Fruit fly (Drosophila melanogaster) whole organism, pupa: ENCODE data around the gene CG42717.

Experiments
- CG10348 ChIP-seq: fragments of 200-800 bp; sonication (Bioruptor generic); IDR thresholded peaks from 2 replicates; pipeline ENCODE4 v1.3.6; 2022; ENCODE audit warnings: missing biosample characterization, missing genetic modification characterization
- CG12605 ChIP-seq: fragments of 200-800 bp; sonication (Bioruptor generic); IDR thresholded peaks from 2 replicates; pipeline ENCODE4 v1.3.6; 2022; ENCODE audit warnings: missing biosample characterization, missing genetic modification characterization
- CG13204 ChIP-seq: fragments of 200-800 bp; sonication (Bioruptor generic); optimal IDR thresholded peaks from 2 replicates; lab custom pipeline; 2018; ENCODE audit warnings: missing biosample characterization, mild to moderate bottlenecking, missing genetic modification characterization, moderate library complexity
- CG14655 ChIP-seq: fragments of 200-800 bp; sonication (Bioruptor generic); optimal IDR thresholded peaks from 3 replicates; lab custom pipeline; 2017; ENCODE audit warnings: mild to moderate bottlenecking, missing biosample characterization, missing genetic modification reagents, missing genetic modification characterization
- CG15710 ChIP-seq: fragments of 200-800 bp; sonication (Bioruptor generic); optimal IDR thresholded peaks from 2 replicates; lab custom pipeline; 2018; ENCODE audit warnings: missing biosample characterization, mild to moderate bottlenecking, missing genetic modification characterization, moderate library complexity
- CG17806 ChIP-seq: fragments of 200-800 bp; sonication (Bioruptor generic); optimal IDR thresholded peaks from 2 replicates; lab custom pipeline; 2018; ENCODE audit warnings: missing biosample characterization, mild to moderate bottlenecking, missing genetic modification characterization, moderate library complexity
- CG32121 ChIP-seq: fragments of 200-800 bp; sonication (Bioruptor generic); IDR thresholded peaks from 2 replicates; pipeline ENCODE4 v1.3.6; 2022; ENCODE audit warnings: missing biosample characterization, missing genetic modification characterization
- CG34367 ChIP-seq: fragments of 200-800 bp; sonication (Bioruptor generic); optimal IDR thresholded peaks from 2 replicates; lab custom pipeline; 2018; ENCODE audit warnings: missing biosample characterization, mild to moderate bottlenecking, missing genetic modification characterization
- CG4496 ChIP-seq: fragments of 200-800 bp; sonication (Bioruptor generic); IDR thresholded peaks from 3 replicates; pipeline ENCODE4 v1.3.6; 2022; ENCODE audit warnings: missing biosample characterization, missing genetic modification characterization
- CG8159 ChIP-seq: fragments of 200-800 bp; sonication (Bioruptor generic); optimal IDR thresholded peaks from 3 replicates; lab custom pipeline; 2018; ENCODE audit warnings: missing biosample characterization, mild to moderate bottlenecking, missing genetic modification characterization, moderate library complexity
- CG8301 ChIP-seq: fragments of 200-800 bp; sonication (Bioruptor generic); optimal IDR thresholded peaks from 2 replicates; lab custom pipeline; 2018; ENCODE audit warnings: missing biosample characterization, mild to moderate bottlenecking, missing genetic modification characterization
- CG9948 ChIP-seq: fragments of 200-800 bp; sonication (Bioruptor generic); optimal IDR thresholded peaks from 2 replicates; lab custom pipeline; 2018; ENCODE audit warnings: missing biosample characterization, mild to moderate bottlenecking, missing genetic modification characterization, moderate library complexity
- D1 ChIP-seq: fragments of 200-800 bp; sonication (Bioruptor generic); optimal IDR thresholded peaks from 2 replicates; lab custom pipeline; 2018; ENCODE audit warnings: missing biosample characterization, mild to moderate bottlenecking, missing genetic modification characterization, moderate library complexity
- EcR ChIP-seq: fragments of 200-800 bp; sonication (Bioruptor generic); optimal IDR thresholded peaks from 3 replicates; lab custom pipeline; 2019; ENCODE audit warnings: missing biosample characterization, missing genetic modification characterization, mild to moderate bottlenecking, moderate library complexity, missing genetic modification reagents
- Ets98B ChIP-seq: fragments of 200-800 bp; sonication (Bioruptor generic); IDR thresholded peaks from 2 replicates; pipeline ENCODE4 v1.3.6; 2022; ENCODE audit warnings: missing biosample characterization, missing genetic modification characterization
- Pif1A ChIP-seq: fragments of 200-800 bp; sonication (Bioruptor generic); optimal IDR thresholded peaks from 3 replicates; lab custom pipeline; 2016; ENCODE audit warnings: missing biosample characterization, missing genetic modification characterization
- Pif1B ChIP-seq: fragments of 200-800 bp; sonication (Bioruptor generic); optimal IDR thresholded peaks from 3 replicates; lab custom pipeline; 2016; ENCODE audit warnings: missing biosample characterization, missing genetic modification characterization
- Snoo ChIP-seq: fragments of 200-800 bp; sonication (Bioruptor generic); optimal IDR thresholded peaks from 3 replicates; lab custom pipeline; 2017; ENCODE audit warnings: missing biosample characterization, mild to moderate bottlenecking, missing genetic modification characterization, inconsistent platforms
- fd96Ca ChIP-seq: fragments of 200-800 bp; sonication (Bioruptor generic); IDR thresholded peaks from 3 replicates; pipeline ENCODE4 v1.3.6; 2022; ENCODE audit warnings: missing biosample characterization, missing genetic modification characterization
- gl ChIP-seq: fragments of 200-800 bp; sonication (Bioruptor generic); optimal IDR thresholded peaks from 2 replicates; lab custom pipeline; 2018; ENCODE audit warnings: missing biosample characterization, mild to moderate bottlenecking, missing genetic modification characterization
- rn ChIP-seq: fragments of 200-800 bp; sonication (Bioruptor generic); IDR thresholded peaks from 2 replicates; pipeline ENCODE4 v1.3.6; 2022; ENCODE audit warnings: missing biosample characterization, missing genetic modification characterization

CG42717 gene

DNA sequence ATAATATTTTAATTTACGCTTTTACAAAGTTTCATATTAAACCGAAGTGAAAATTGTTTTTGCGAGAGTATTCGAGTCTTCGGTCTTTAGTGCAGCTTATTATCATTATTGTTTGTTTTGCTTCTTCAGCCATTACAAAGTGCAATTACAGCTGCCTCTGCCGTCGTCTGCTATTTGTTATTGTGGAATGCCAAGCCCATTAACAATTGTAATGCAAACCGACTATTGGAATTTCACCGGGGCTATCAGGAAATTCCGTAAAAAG is 9.0 kb upstream of the CG42717 start:
- peak; percentile 47 for TF ChIP-seq CG8159 (tag; lab: Kevin White, UChicago)
- TF ChIP-seq CG9948 (tag; lab: Kevin White, UChicago): peak; percentile 8
- no peak for TF ChIP-seq CG32121
- TF ChIP-seq CG8301 (tag; lab: Kevin White, UChicago): no peak
- no peak for TF ChIP-seq CG15710 (tag; lab: Kevin White, UChicago)
- no peak for TF ChIP-seq fd96Ca (GFP tag; lab: Robert Waterston, UW)
- TF ChIP-seq D1 (tag; lab: Kevin White, UChicago): peak; percentile 36
- no peak for TF ChIP-seq gl (tag; lab: Kevin White, UChicago)

DNA sequence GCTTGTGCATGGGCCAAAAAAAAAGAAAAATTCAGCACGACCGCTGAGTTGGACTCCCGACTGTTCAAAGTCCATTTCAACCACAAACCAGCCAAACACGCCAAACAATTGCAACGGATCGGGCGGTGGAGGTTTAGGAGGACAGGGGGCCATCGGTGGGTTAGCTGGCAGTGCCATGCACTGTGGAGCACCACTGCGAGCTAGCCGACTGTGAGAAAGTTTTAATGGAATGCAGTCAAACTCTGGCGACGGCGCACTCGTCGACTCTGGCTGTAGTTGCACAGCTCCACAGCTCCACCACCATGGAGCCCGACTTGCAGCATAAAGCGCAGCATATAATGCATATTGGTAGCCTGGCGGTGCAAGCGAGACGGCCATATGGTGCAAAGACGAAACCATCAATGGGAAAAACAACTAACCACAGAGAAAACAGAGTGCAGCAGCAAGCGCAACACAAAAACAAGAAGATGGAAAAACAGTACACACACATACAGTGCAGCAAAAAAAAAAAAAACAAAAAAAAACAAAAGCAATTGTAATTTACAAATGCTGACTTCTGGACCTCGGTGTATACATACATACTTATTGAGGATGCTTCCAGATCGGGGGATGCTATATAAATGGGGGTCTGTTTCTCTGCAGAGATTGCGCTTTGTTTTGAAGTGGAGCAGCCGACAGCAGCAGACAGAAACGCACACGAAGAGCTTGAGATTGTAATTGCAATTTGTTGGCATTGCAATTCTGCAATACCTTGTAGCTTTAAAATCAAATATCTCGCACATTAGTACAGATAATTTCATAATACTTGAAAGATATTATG is 8.5 kb upstream of the CG42717 start:
- TF ChIP-seq gl (tag; lab: Kevin White, UChicago) (peak; percentile 91), D1 (tag; lab: Kevin White, UChicago) (no peak), EcR (GFP tag; lab: Kevin White, UChicago) (peak; percentile 65), Pif1A (GFP tag; lab: Kevin White, UChicago) (peak; percentile 46), CG34367 (peak; percentile 29), rn (GFP tag; lab: Robert Waterston, UW) (no peak), CG4496 (GFP tag; lab: Robert Waterston, UW) (peak; percentile 79), fd96Ca (GFP tag; lab: Robert Waterston, UW) (peak; percentile 80), CG14655 (GFP tag; lab: Kevin White, UChicago) (peak; percentile 74), CG17806 (peak; percentile 22), CG12605 (GFP tag; lab: Robert Waterston, UW) (peak; percentile 54; the same call in 1 of the 2 replicates), Ets98B (GFP tag; lab: Robert Waterston, UW) (peak; percentile 80), CG10348 (no peak), CG9948 (tag; lab: Kevin White, UChicago) (no peak), CG15710 (tag; lab: Kevin White, UChicago) (peak; percentile 47), CG8159 (tag; lab: Kevin White, UChicago) (peak; percentile 29), Snoo (tag; lab: Kevin White, UChicago) (peak; percentile 33), CG32121 (peak; percentile 66), CG13204 (peak; percentile 83), CG8301 (tag; lab: Kevin White, UChicago) (peak; percentile 57), Pif1B (peak; percentile 56)
- TF ChIP-seq, all 21 proteins: peak for 17

DNA sequence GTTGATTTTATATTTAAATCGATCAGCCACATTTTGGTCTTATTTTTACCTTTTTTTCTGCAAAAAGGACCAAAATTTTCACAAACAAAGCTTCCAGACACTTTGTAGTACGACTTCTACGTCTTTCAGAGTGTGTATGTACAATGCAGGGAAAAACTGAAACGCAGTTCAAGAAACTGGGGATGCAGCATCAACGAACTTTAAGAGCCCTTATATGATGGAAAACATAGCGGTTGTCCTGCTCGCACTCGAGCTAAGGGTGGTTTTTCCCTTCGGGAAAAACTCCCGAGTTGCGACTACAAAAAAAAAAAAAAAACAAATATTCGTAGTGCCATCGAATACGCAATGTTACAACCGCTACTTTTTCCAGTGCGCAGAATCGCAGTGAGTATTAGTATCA is 7.4 kb upstream of the CG42717 start:
- TF ChIP-seq D1 (tag; lab: Kevin White, UChicago): no peak
- 0 out of 2 replicates have a peak, but pooled peaks have one; percentile 9 for TF ChIP-seq CG12605 (GFP tag; lab: Robert Waterston, UW)
- no peak for TF ChIP-seq CG14655 (GFP tag; lab: Kevin White, UChicago)
- no peak for TF ChIP-seq CG17806
- peak; percentile 32 for TF ChIP-seq EcR (GFP tag; lab: Kevin White, UChicago)
- TF ChIP-seq Pif1A (GFP tag; lab: Kevin White, UChicago): no peak
- TF ChIP-seq CG8159 (tag; lab: Kevin White, UChicago): no peak
- TF ChIP-seq CG8301 (tag; lab: Kevin White, UChicago): no peak
- TF ChIP-seq rn (GFP tag; lab: Robert Waterston, UW): no peak
- no peak for TF ChIP-seq CG15710 (tag; lab: Kevin White, UChicago)
- TF ChIP-seq CG10348: no peak
- no peak for TF ChIP-seq Snoo (tag; lab: Kevin White, UChicago)
- no peak for TF ChIP-seq fd96Ca (GFP tag; lab: Robert Waterston, UW)
- TF ChIP-seq Pif1B: no peak
- TF ChIP-seq Ets98B (GFP tag; lab: Robert Waterston, UW): no peak
- no peak for TF ChIP-seq CG34367
- 0 out of 3 replicates have a peak, but pooled peaks have one; percentile 13 for TF ChIP-seq CG4496 (GFP tag; lab: Robert Waterston, UW)
- TF ChIP-seq CG9948 (tag; lab: Kevin White, UChicago): no peak

DNA sequence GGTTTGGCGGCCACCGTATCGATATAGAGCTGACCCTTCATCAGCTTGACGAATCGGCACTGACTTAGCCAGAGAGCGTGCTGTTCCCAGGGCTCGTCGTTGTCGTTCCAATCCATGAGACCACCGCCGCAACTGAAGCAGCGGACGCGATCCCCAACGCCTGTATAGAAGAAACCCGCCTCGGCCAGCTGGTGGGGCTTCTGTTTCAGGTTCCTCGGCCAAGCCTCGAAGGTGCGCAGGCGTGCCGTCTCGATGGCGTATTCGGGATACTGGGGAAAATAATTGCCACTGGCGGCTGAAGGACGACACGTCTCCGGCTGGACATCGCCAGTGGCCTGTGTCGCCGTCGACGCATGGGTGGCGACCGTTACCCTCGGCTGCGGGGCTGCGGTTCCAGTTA is 6.1 kb upstream of the CG42717 start:
- TF ChIP-seq EcR (GFP tag; lab: Kevin White, UChicago): no peak
- TF ChIP-seq Ets98B (GFP tag; lab: Robert Waterston, UW): no peak
- TF ChIP-seq rn (GFP tag; lab: Robert Waterston, UW): no peak

DNA sequence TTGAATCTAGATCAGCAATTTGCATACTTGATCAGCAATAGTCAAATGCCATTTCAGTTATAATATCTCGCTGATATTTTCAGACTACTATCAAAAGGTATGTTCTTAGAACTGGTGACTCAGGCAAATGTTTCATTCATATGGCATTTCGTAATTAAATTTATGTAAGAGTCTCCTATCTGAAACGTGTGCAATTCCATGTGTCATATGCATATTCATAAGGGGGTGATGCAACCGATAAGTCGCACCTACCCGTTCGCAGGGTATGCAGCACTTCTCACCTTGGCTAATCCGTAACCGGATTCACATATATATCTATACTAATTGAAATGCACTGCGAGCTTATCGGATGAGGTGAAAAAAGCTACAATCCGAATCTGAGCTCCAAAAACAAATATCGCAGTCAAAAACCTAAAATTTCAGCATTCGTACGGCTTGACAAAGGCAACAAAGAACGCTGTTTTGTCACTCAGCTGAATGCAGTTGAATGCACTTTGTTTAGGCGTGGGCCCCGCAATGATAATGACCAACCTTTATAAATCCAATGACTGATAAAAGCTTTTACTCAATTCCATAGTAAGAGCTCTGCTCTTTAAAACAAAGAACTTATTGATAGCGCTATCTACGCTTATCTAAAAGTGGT is 4.8 kb upstream of the CG42717 start:
- TF ChIP-seq CG12605 (GFP tag; lab: Robert Waterston, UW): peak; percentile 59
- peak; percentile 4 for TF ChIP-seq Pif1B
- peak; percentile 60 for TF ChIP-seq CG32121
- TF ChIP-seq gl (tag; lab: Kevin White, UChicago): peak; percentile 15
- peak; percentile 72; the same call in 2 of the 3 replicates for TF ChIP-seq fd96Ca (GFP tag; lab: Robert Waterston, UW)
- TF ChIP-seq CG8301 (tag; lab: Kevin White, UChicago): peak; percentile 40
- TF ChIP-seq CG17806: peak; percentile 17
- TF ChIP-seq CG14655 (GFP tag; lab: Kevin White, UChicago): peak; percentile 31
- TF ChIP-seq rn (GFP tag; lab: Robert Waterston, UW): no peak
- no peak for TF ChIP-seq CG13204
- peak; percentile 53 for TF ChIP-seq Pif1A (GFP tag; lab: Kevin White, UChicago)
- TF ChIP-seq Snoo (tag; lab: Kevin White, UChicago): peak; percentile 17
- no peak for TF ChIP-seq D1 (tag; lab: Kevin White, UChicago)
- TF ChIP-seq CG10348: no peak
- peak; percentile 4 for TF ChIP-seq CG15710 (tag; lab: Kevin White, UChicago)
- TF ChIP-seq Ets98B (GFP tag; lab: Robert Waterston, UW): peak; percentile 79
- TF ChIP-seq CG4496 (GFP tag; lab: Robert Waterston, UW): peak; percentile 76
- TF ChIP-seq EcR (GFP tag; lab: Kevin White, UChicago): peak; percentile 95
